Fruit fly (Drosophila melanogaster) whole organism, embryonic: ENCODE data around the gene CG14668.
A peak's percentile ranks its signal among the peaks of the same experiment; 100 is the strongest.

ENCODE experiments used
- CG10366 ChIP-seq: fragments of 200-800 bp; sonication (Bioruptor generic); IDR thresholded peaks from 2 replicates; pipeline ENCODE4 v1.3.6; 2022; ENCODE audit warnings: missing biosample characterization, missing genetic modification characterization
- CG11456 ChIP-seq: fragments of 200-800 bp; sonication (Bioruptor generic); IDR thresholded peaks from 3 replicates; pipeline ENCODE4 v1.3.6; 2022; ENCODE audit warnings: missing biosample characterization, missing genetic modification characterization
- CG12071 ChIP-seq: fragments of 200-800 bp; sonication (Bioruptor generic); optimal IDR thresholded peaks from 3 replicates; lab custom pipeline; 2018; ENCODE audit warnings: missing biosample characterization, mild to moderate bottlenecking, missing genetic modification characterization
- CG1233 ChIP-seq: fragments of 200-800 bp; sonication (Bioruptor generic); optimal IDR thresholded peaks from 4 replicates; lab custom pipeline; 2018; ENCODE audit warnings: missing biosample characterization, mild to moderate bottlenecking, missing genetic modification characterization
- CG13424 ChIP-seq: fragments of 200-800 bp; sonication (Bioruptor generic); optimal IDR thresholded peaks from 2 replicates; lab custom pipeline; 2019; ENCODE audit warnings: missing biosample characterization, mild to moderate bottlenecking, missing genetic modification characterization, moderate library complexity
- CG1603 ChIP-seq: fragments of 200-800 bp; sonication (Bioruptor generic); optimal IDR thresholded peaks from 2 replicates; lab custom pipeline; 2019; ENCODE audit warnings: missing biosample characterization, mild to moderate bottlenecking, missing genetic modification characterization, moderate library complexity
- CG1647 ChIP-seq: fragments of 200-800 bp; sonication (Bioruptor generic); optimal IDR thresholded peaks from 3 replicates; lab custom pipeline; 2016; ENCODE audit warnings: missing biosample characterization, missing genetic modification characterization
- CG17186 ChIP-seq: fragments of 200-800 bp; sonication (Bioruptor generic); optimal IDR thresholded peaks from 3 replicates; lab custom pipeline; 2017; ENCODE audit warnings: missing biosample characterization, missing genetic modification reagents, missing genetic modification characterization
- CG1792 ChIP-seq: fragments of 200-800 bp; sonication (Bioruptor generic); optimal IDR thresholded peaks from 2 replicates; lab custom pipeline; 2016; ENCODE audit warnings: missing biosample characterization, missing genetic modification characterization
- CG31365 ChIP-seq: fragments of 200-800 bp; sonication (Bioruptor generic); optimal IDR thresholded peaks from 2 replicates; lab custom pipeline; 2018; ENCODE audit warnings: missing biosample characterization, mild to moderate bottlenecking, missing genetic modification characterization
- CG34376 ChIP-seq: fragments of 200-800 bp; sonication (Bioruptor generic); optimal IDR thresholded peaks from 2 replicates; lab custom pipeline; 2018; ENCODE audit warnings: missing biosample characterization, mild to moderate bottlenecking, missing genetic modification characterization
- CG6791 ChIP-seq: fragments of 200-800 bp; sonication (Bioruptor generic); IDR thresholded peaks from 3 replicates; pipeline ENCODE4 v1.3.6; 2022; ENCODE audit warnings: missing biosample characterization, missing genetic modification characterization; ENCODE audit not compliant: partially characterized antibody
- CG6813 ChIP-seq: fragments of 200-800 bp; sonication (Bioruptor generic); optimal IDR thresholded peaks from 2 replicates; lab custom pipeline; 2017; ENCODE audit warnings: missing biosample characterization, missing genetic modification characterization, mild to moderate bottlenecking, moderate library complexity, missing genetic modification reagents
- CG9817 ChIP-seq: fragments of 200-800 bp; sonication (Bioruptor generic); optimal IDR thresholded peaks from 2 replicates; lab custom pipeline; 2018; ENCODE audit warnings: missing biosample characterization, mild to moderate bottlenecking, missing genetic modification characterization, moderate library complexity
- Dip3 ChIP-seq: fragments of 200-800 bp; sonication (Bioruptor generic); optimal IDR thresholded peaks from 3 replicates; lab custom pipeline; 2016; ENCODE audit warnings: missing biosample characterization, missing genetic modification characterization
- Doc2 ChIP-seq: fragments of 200-800 bp; sonication (Bioruptor generic); IDR thresholded peaks from 2 replicates; pipeline ENCODE4 v1.3.6; 2022; ENCODE audit warnings: missing biosample characterization, missing genetic modification characterization
- Dp ChIP-seq: fragments of 200-800 bp; sonication (Bioruptor generic); optimal IDR thresholded peaks from 2 replicates; lab custom pipeline; 2018; ENCODE audit warnings: missing biosample characterization, mild to moderate bottlenecking, missing genetic modification characterization, moderate library complexity
- Fer2 ChIP-seq: fragments of 200-800 bp; sonication (Bioruptor generic); optimal IDR thresholded peaks from 2 replicates; lab custom pipeline; 2018; ENCODE audit warnings: missing biosample characterization, mild to moderate bottlenecking, missing genetic modification characterization, moderate library complexity
- HLHmδ ChIP-seq: fragments of 200-800 bp; sonication (Bioruptor generic); optimal IDR thresholded peaks from 2 replicates; lab custom pipeline; 2018; ENCODE audit warnings: missing biosample characterization, mild to moderate bottlenecking, missing genetic modification characterization, moderate library complexity
- Lpt ChIP-seq: fragments of >200 bp; optimal IDR thresholded peaks from 2 replicates; lab custom pipeline; 2018; ENCODE audit warnings: missing biosample characterization, missing genetic modification characterization
- Meics ChIP-seq: fragments of 200-800 bp; sonication (Bioruptor generic); optimal IDR thresholded peaks from 2 replicates; lab custom pipeline; 2017; ENCODE audit warnings: missing biosample characterization, mild to moderate bottlenecking, missing genetic modification characterization
- Mes4 ChIP-seq: fragments of 200-800 bp; sonication (Bioruptor generic); optimal IDR thresholded peaks from 2 replicates; lab custom pipeline; 2016; ENCODE audit warnings: missing biosample characterization, missing genetic modification characterization
- Opbp ChIP-seq: fragments of 200-800 bp; sonication (Bioruptor generic); IDR thresholded peaks from 3 replicates; pipeline ENCODE4 v1.3.6; 2022; ENCODE audit warnings: missing biosample characterization, missing genetic modification characterization; ENCODE audit not compliant: partially characterized antibody
- Rfx ChIP-seq: fragments of 200-800 bp; sonication (Bioruptor generic); IDR thresholded peaks from 2 replicates; pipeline ENCODE4 v1.3.6; 2022; ENCODE audit warnings: missing biosample characterization, missing genetic modification characterization
- Ssrp ChIP-seq: fragments of 200-800 bp; sonication (Bioruptor generic); optimal IDR thresholded peaks from 2 replicates; lab custom pipeline; 2018; ENCODE audit warnings: missing biosample characterization, mild to moderate bottlenecking, missing genetic modification characterization, moderate library complexity
- abd-A ChIP-seq: fragments of 200-800 bp; sonication (Bioruptor generic); optimal IDR thresholded peaks from 3 replicates; lab custom pipeline; 2019; ENCODE audit warnings: missing biosample characterization, mild to moderate bottlenecking, missing genetic modification characterization, moderate library complexity
- ac ChIP-seq: fragments of 200-800 bp; sonication (Bioruptor generic); optimal IDR thresholded peaks from 3 replicates; lab custom pipeline; 2017; ENCODE audit warnings: missing biosample characterization, mild to moderate bottlenecking, missing genetic modification characterization
- caup ChIP-seq: fragments of 200-800 bp; sonication (Bioruptor generic); optimal IDR thresholded peaks from 3 replicates; lab custom pipeline; 2017; ENCODE audit warnings: missing biosample characterization, mild to moderate bottlenecking, missing genetic modification characterization, moderate library complexity; ENCODE audit not compliant: severe bottlenecking
- cg ChIP-seq: fragments of 200-800 bp; sonication (Bioruptor generic); optimal IDR thresholded peaks from 3 replicates; lab custom pipeline; 2019; ENCODE audit warnings: missing biosample characterization, mild to moderate bottlenecking, missing genetic modification characterization, moderate library complexity
- crol ChIP-seq: fragments of 200-800 bp; sonication (Bioruptor generic); IDR thresholded peaks from 2 replicates; pipeline ENCODE4 v1.3.6; 2022; ENCODE audit warnings: missing biosample characterization, missing genetic modification characterization
- da ChIP-seq: fragments of 200-800 bp; sonication (Bioruptor generic); optimal IDR thresholded peaks from 2 replicates; lab custom pipeline; 2016; ENCODE audit warnings: missing biosample characterization, missing genetic modification characterization
- dati ChIP-seq: fragments of 200-800 bp; sonication (Bioruptor generic); IDR thresholded peaks from 2 replicates; pipeline ENCODE4 v1.3.6; 2022; ENCODE audit warnings: missing biosample characterization, missing genetic modification characterization
- esg ChIP-seq: fragments of 200-800 bp; sonication (Bioruptor generic); conservative IDR thresholded peaks from 2 replicates; pipeline ENCODE4 v1.3.6; 2022; ENCODE audit warnings: missing biosample characterization, missing genetic modification characterization
- eve ChIP-seq, 2 experiments: fragments of >200 bp; optimal IDR thresholded peaks; 2 replicates each; lab custom pipeline; 2017; ENCODE audit warnings: missing biosample characterization in 2 of 2, missing genetic modification characterization in 2 of 2
- knrl ChIP-seq: fragments of 200-800 bp; sonication (Bioruptor generic); IDR thresholded peaks from 3 replicates; pipeline ENCODE4 v1.3.6; 2022; ENCODE audit warnings: missing biosample characterization, missing genetic modification characterization; ENCODE audit not compliant: partially characterized antibody
- lov ChIP-seq, 2 experiments: fragments of 200-800 bp in 1 of 2; fragments of >200 bp in 1 of 2; sonication (Bioruptor generic) in 1 of 2; IDR thresholded peaks in 1 of 2; optimal IDR thresholded peaks in 1 of 2; 2 replicates in 1 of 2; 3 replicates in 1 of 2; pipeline versions ENCODE4 v1.3.6 to Lab custom; 2017 to 2022; ENCODE audit warnings: missing biosample characterization in 1 of 2, missing genetic modification characterization in 1 of 2
- maf-S ChIP-seq: fragments of 200-800 bp; sonication (Bioruptor generic); optimal IDR thresholded peaks from 2 replicates; lab custom pipeline; 2016; ENCODE audit warnings: missing biosample characterization, missing genetic modification characterization
- mirr ChIP-seq: fragments of 200-800 bp; sonication (Bioruptor generic); optimal IDR thresholded peaks from 3 replicates; lab custom pipeline; 2018; ENCODE audit warnings: missing biosample characterization, mild to moderate bottlenecking, missing genetic modification characterization
- org-1 ChIP-seq: fragments of 200-800 bp; sonication (Bioruptor generic); optimal IDR thresholded peaks from 2 replicates; lab custom pipeline; 2017; ENCODE audit warnings: missing biosample characterization, missing genetic modification characterization
- otp ChIP-seq: fragments of 200-800 bp; sonication (Bioruptor generic); IDR thresholded peaks from 3 replicates; pipeline ENCODE4, ENCODE4 v1.3.6; 2022; ENCODE audit warnings: missing biosample characterization, missing genetic modification characterization
- pan ChIP-seq, 4 experiments: fragments of >200 bp in 3 of 4; fragments of 200-800 bp in 1 of 4; sonication (Bioruptor generic) in 1 of 4; optimal IDR thresholded peaks in 3 of 4; IDR thresholded peaks in 1 of 4; 2 replicates each; pipeline versions ENCODE4 v1.3.6 to Lab custom; 2017 to 2022; ENCODE audit warnings: missing biosample characterization in 2 of 4, missing genetic modification characterization in 2 of 4, mixed read lengths in 1 of 4
- sens-2 ChIP-seq: fragments of 200-800 bp; sonication (Bioruptor generic); IDR thresholded peaks from 2 replicates; pipeline ENCODE4 v1.3.6; 2022; ENCODE audit warnings: missing biosample characterization, missing genetic modification characterization
- sna ChIP-seq: fragments of 200-800 bp; sonication (Bioruptor generic); IDR thresholded peaks from 2 replicates; pipeline ENCODE4 v1.3.6; 2022; ENCODE audit warnings: missing biosample characterization, missing genetic modification characterization; ENCODE audit not compliant: partially characterized antibody
- sob ChIP-seq: fragments of 200-800 bp; sonication (Bioruptor generic); IDR thresholded peaks from 2 replicates; pipeline ENCODE4 v1.3.6; 2022; ENCODE audit warnings: missing biosample characterization, missing genetic modification characterization
- vvl ChIP-seq: fragments of 200-800 bp; sonication (Bioruptor generic); IDR thresholded peaks from 2 replicates; pipeline ENCODE4 v1.3.6; 2022; ENCODE audit warnings: missing biosample characterization, missing genetic modification characterization
- wek ChIP-seq: fragments of 200-800 bp; sonication (Bioruptor generic); optimal IDR thresholded peaks from 3 replicates; lab custom pipeline; 2018; ENCODE audit warnings: missing biosample characterization, mild to moderate bottlenecking, missing genetic modification characterization, moderate library complexity
- zf30C ChIP-seq: fragments of 200-800 bp; sonication (Bioruptor generic); optimal IDR thresholded peaks from 3 replicates; lab custom pipeline; 2018; ENCODE audit warnings: missing biosample characterization, mild to moderate bottlenecking, missing genetic modification characterization
- zfh2 ChIP-seq: fragments of 200-800 bp; sonication (Bioruptor generic); optimal IDR thresholded peaks from 2 replicates; lab custom pipeline; 2016; ENCODE audit warnings: missing biosample characterization, missing genetic modification characterization

Gene CG14668

dm6 chr3R:5367512-5368169, 19.8 kb downstream of the CG14668 start (continued):
- no peak for TF ChIP-seq da (GFP tag; lab: Kevin White, UChicago)
- TF ChIP-seq Rfx (GFP tag; lab: Robert Waterston, UW), result peak; percentile 66
- TF ChIP-seq CG1647, result no peak
- TF ChIP-seq abd-A (tag; lab: Kevin White, UChicago), result peak; percentile 6
- TF ChIP-seq Dp (GFP tag; lab: Kevin White, UChicago), result no peak
- TF ChIP-seq vvl, result peak; percentile 12; the same call in 1 of the 2 replicates
- TF ChIP-seq ac (GFP tag; lab: Kevin White, UChicago), result peak; percentile 81
- TF ChIP-seq sob (GFP tag; lab: Robert Waterston, UW), result peak; percentile 38; the same call in 1 of the 2 replicates
- peak; percentile 50 for TF ChIP-seq caup
- no peak for TF ChIP-seq CG1792 (GFP tag; lab: Kevin White, UChicago)
- no peak for TF ChIP-seq CG13424 (tag; lab: Kevin White, UChicago)
- TF ChIP-seq zfh2 (GFP tag; lab: Kevin White, UChicago), result no peak
- no peak for TF ChIP-seq maf-S (GFP tag; lab: Kevin White, UChicago)
- TF ChIP-seq CG6813 (GFP tag; lab: Kevin White, UChicago), result peak; percentile 8
- TF ChIP-seq CG1603 (tag; lab: Kevin White, UChicago), result peak; percentile 4
- TF ChIP-seq Fer2 (tag; lab: Kevin White, UChicago), result peak; percentile 39
- peak; percentile 98 for TF ChIP-seq crol
- no peak for TF ChIP-seq Lpt
- TF ChIP-seq Meics, result peak; percentile 2
- TF ChIP-seq CG10366, result no peak
- TF ChIP-seq CG9817 (tag; lab: Kevin White, UChicago), result peak; percentile 7
- TF ChIP-seq sna, result peak; percentile 28; the same call in 1 of the 2 replicates
- no peak for TF ChIP-seq CG1233 (GFP tag; lab: Kevin White, UChicago)
- peak; percentile 36 for TF ChIP-seq CG12071 (GFP tag; lab: Kevin White, UChicago)
- peak; percentile 86 for TF ChIP-seq HLHmδ (GFP tag; lab: Kevin White, UChicago)
- TF ChIP-seq Mes4 (GFP tag; lab: Kevin White, UChicago), result no peak
- no peak for TF ChIP-seq pan (optimal IDR thresholded peaks at IDR 0.05; lab: Kevin White, UChicago)
- TF ChIP-seq pan (GFP tag; optimal IDR thresholded peaks at IDR 0.05 in 1 of 2, IDR thresholded peaks at IDR 0.05 in 1 of 2), result peak in 1 of 2 experiments; percentile 15
- TF ChIP-seq Opbp (GFP tag; lab: Robert Waterston, UW), result peak; percentile 22; the same call in 1 of the 3 replicates
- TF ChIP-seq CG11456, result peak; percentile 51; the same call in 1 of the 3 replicates
- peak; percentile 64 for TF ChIP-seq CG34376 (GFP tag; lab: Kevin White, UChicago)
- no peak for TF ChIP-seq sens-2 (GFP tag; lab: Robert Waterston, UW)
- no peak for TF ChIP-seq Doc2
- TF ChIP-seq esg (GFP tag; lab: Robert Waterston, UW), result no peak
- peak; percentile 87 for TF ChIP-seq mirr (GFP tag; lab: Kevin White, UChicago)
- no peak for TF ChIP-seq Dip3 (GFP tag; lab: Kevin White, UChicago)
- peak; percentile 46; the same call in 2 of the 3 replicates for TF ChIP-seq CG6791 (GFP tag; lab: Robert Waterston, UW)
- TF ChIP-seq org-1, result peak; percentile 29
- TF ChIP-seq CG17186, result no peak
- no peak for TF ChIP-seq knrl (GFP tag; lab: Robert Waterston, UW)
- no peak for TF ChIP-seq dati (GFP tag; lab: Robert Waterston, UW)
- no peak for TF ChIP-seq CG31365
- peak; percentile 30 for TF ChIP-seq zf30C (GFP tag; lab: Kevin White, UChicago)
- TF ChIP-seq lov (optimal IDR thresholded peaks at IDR 0.05; lab: Kevin White, UChicago), result no peak
- TF ChIP-seq lov (GFP tag; IDR thresholded peaks at IDR 0.05; lab: Robert Waterston, UW), result 0 out of 3 replicates have a peak, but pooled peaks have one; percentile 19
- peak; percentile 91 for TF ChIP-seq cg
- TF ChIP-seq Ssrp (tag; lab: Kevin White, UChicago), result no peak
- no peak for TF ChIP-seq eve (GFP tag; optimal IDR thresholded peaks at IDR 0.05; lab: Kevin White, UChicago)
- no peak for TF ChIP-seq otp (GFP tag; lab: Robert Waterston, UW)
- TF ChIP-seq wek (GFP tag; lab: Kevin White, UChicago), result peak; percentile 65
- TF ChIP-seq, all 482 proteins: peak for 107
